Worm (Caenorhabditis elegans): ENCODE measurements around the gene F28H6.7.
A peak's percentile ranks its signal among the peaks of the same experiment; 100 is the strongest.

The F28H6.7 gene

ce11 chrX:14156913-14157312 is 41.0 kb downstream of the F28H6.7 start, which contains the start of gene ceh-90:
Gene ceh-90 (minus strand): TSS chrX:14157013.
- TF ChIP-seq pbrm-1 (GFP tag; IDR thresholded peaks at IDR 0.05) (no peak), akir-1 (GFP tag; optimal IDR thresholded peaks at IDR 0.05) (no peak), madf-6 (GFP tag; IDR thresholded peaks at IDR 0.05) (no peak), Y53G8AR.9 (GFP tag; conservative IDR thresholded peaks at IDR 0.05) (no peak), tbp1 (GFP tag; optimal IDR thresholded peaks at IDR 0.05) (no peak), unc-62 (GFP tag; optimal IDR thresholded peaks at IDR 0.05) (no peak)

DNA sequence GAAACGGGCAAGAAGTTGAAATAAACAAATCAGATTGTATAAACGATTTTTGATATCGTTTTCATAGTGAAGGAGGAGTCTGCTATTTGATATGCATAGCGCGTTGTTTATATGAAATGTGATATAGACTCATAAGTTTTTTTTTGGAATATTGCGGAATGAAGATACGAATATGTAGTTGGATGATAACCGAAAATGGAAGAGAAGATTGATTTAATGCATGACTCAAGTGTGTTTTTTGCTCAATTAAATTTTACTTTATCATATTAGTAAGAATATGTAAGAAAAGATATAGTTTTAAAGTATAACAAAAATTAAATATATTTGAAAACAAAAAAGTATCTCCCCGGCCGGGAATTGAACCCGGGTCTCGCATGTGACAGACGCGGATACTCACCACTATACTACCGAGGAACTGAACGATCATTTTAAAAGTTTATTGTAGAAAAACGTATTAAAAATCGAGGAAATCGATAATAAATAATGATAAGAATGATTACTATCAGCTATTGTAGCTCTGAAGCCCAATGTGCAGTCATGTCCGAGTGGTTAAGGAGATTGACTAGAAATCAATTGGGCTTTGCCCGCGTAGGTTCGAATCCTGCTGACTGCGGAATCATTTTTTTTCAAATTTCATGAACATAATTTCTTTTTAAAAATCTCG is 45.9 kb downstream of the F28H6.7 start, which contains the start of gene lgc-25:
Gene lgc-25 (minus strand): TSS at position 51 of the 664 bp plus-strand sequence.
- TF ChIP-seq dpl-1 (GFP tag; optimal IDR thresholded peaks at IDR 0.05) (no peak), F52B5.7 (tag; optimal IDR thresholded peaks at IDR 0.05) (no peak), ztf-3 (GFP tag; optimal IDR thresholded peaks at IDR 0.05) (no peak), Y53G8AR.9 (GFP tag; conservative IDR thresholded peaks at IDR 0.05) (no peak), nhr-27 (tag; optimal IDR thresholded peaks at IDR 0.05) (no peak), snpc-3.4 (tag; optimal IDR thresholded peaks at IDR 0.05) (peak; percentile 33), F22D6.2 (tag; optimal IDR thresholded peaks at IDR 0.05) (peak; percentile 28), Y67H2A.10 (GFP tag; conservative IDR thresholded peaks at IDR 0.05) (no peak), fkh-3 (tag; optimal IDR thresholded peaks at IDR 0.05) (no peak), tbx-9 (tag; optimal IDR thresholded peaks at IDR 0.05; ENCODE audit: borderline replicate concordance) (no peak), hlh-12 (tag; optimal IDR thresholded peaks at IDR 0.05) (no peak), lir-1 (GFP tag; conservative IDR thresholded peaks at IDR 0.05) (peak; percentile 65), aptf-3 (GFP tag; IDR thresholded peaks at IDR 0.05) (no peak), aptf-2 (GFP tag; conservative IDR thresholded peaks at IDR 0.05) (no peak), F37B4.10 (GFP tag; IDR thresholded peaks at IDR 0.05) (no peak), egrh-3 (GFP tag; IDR thresholded peaks at IDR 0.05) (no peak), mcd-1 (GFP tag; IDR thresholded peaks at IDR 0.05) (no peak; the same call in 1 of the 2 replicates), chd-7 (tag; optimal IDR thresholded peaks at IDR 0.05) (no peak), zim-3 (tag; optimal IDR thresholded peaks at IDR 0.05) (peak; percentile 32), B0336.3 (GFP tag; IDR thresholded peaks at IDR 0.05) (no peak), ztf-18 (tag; optimal IDR thresholded peaks at IDR 0.05) (peak; percentile 72), Y95B8A.8 (GFP tag; IDR thresholded peaks at IDR 0.05) (no peak), hrde-1 (tag; optimal IDR thresholded peaks at IDR 0.05; ENCODE audit: borderline replicate concordance) (peak; percentile 44), somi-1 (GFP tag; optimal IDR thresholded peaks at IDR 0.05) (no peak), T07F8.4 (tag; optimal IDR thresholded peaks at IDR 0.05) (peak; percentile 73), T26A5.8 (tag; optimal IDR thresholded peaks at IDR 0.05) (no peak), mxl-1 (tag; optimal IDR thresholded peaks at IDR 0.05) (peak; percentile 36), K11D2.4 (GFP tag; IDR thresholded peaks at IDR 0.05) (no peak), nhr-179 (tag; optimal IDR thresholded peaks at IDR 0.05) (peak; percentile 50), mes-4 (tag; optimal IDR thresholded peaks at IDR 0.05) (peak; percentile 70), cebp-2 (GFP tag; IDR thresholded peaks at IDR 0.05) (no peak), tlf-1 (GFP tag; optimal IDR thresholded peaks at IDR 0.05) (no peak), repo-1 (tag; optimal IDR thresholded peaks at IDR 0.05) (peak; percentile 71), gei-17 (GFP tag; optimal IDR thresholded peaks at IDR 0.05) (peak; percentile 10), hmg-1.2 (GFP tag; IDR thresholded peaks at IDR 0.05) (peak; percentile 75), lin-54 (GFP tag; optimal IDR thresholded peaks at IDR 0.05) (peak; percentile 5), Y56A3A.18 (GFP tag; IDR thresholded peaks at IDR 0.05) (peak; percentile 78), ceh-79 (tag; optimal IDR thresholded peaks at IDR 0.05) (no peak), nfya-2 (GFP tag; IDR thresholded peaks at IDR 0.05) (no peak), nfyb-1 (GFP tag; IDR thresholded peaks at IDR 0.05) (peak; percentile 65), sptf-2 (GFP tag; optimal IDR thresholded peaks at IDR 0.05) (no peak), bed-1 (GFP tag; IDR thresholded peaks at IDR 0.05) (no peak)
